Fruit fly (Drosophila melanogaster) whole organism, embryonic: ENCODE results near the gene SpdS.
A peak's percentile ranks its signal among the peaks of the same experiment; 100 is the strongest.

Experiments
- Abd-B ChIP-seq: fragments of 200-800 bp; sonication (Bioruptor generic); optimal IDR thresholded peaks from 2 replicates; lab custom pipeline; 2018; ENCODE audit warnings: missing biosample characterization, mild to moderate bottlenecking, missing genetic modification characterization, moderate library complexity
- B-H2 ChIP-seq: fragments of 200-800 bp; sonication (Bioruptor generic); optimal IDR thresholded peaks from 2 replicates; lab custom pipeline; 2018; ENCODE audit warnings: missing biosample characterization, mild to moderate bottlenecking, missing genetic modification characterization
- Blimp-1 ChIP-seq: fragments of 200-800 bp; sonication (Bioruptor generic); optimal IDR thresholded peaks from 3 replicates; lab custom pipeline; 2018; ENCODE audit warnings: missing biosample characterization, missing genetic modification characterization, mild to moderate bottlenecking, moderate library complexity, missing genetic modification reagents
- CG10462 ChIP-seq: fragments of 200-800 bp; sonication (Bioruptor generic); optimal IDR thresholded peaks from 2 replicates; lab custom pipeline; 2016; ENCODE audit warnings: missing biosample characterization, missing genetic modification characterization
- CG11398 ChIP-seq: fragments of 200-800 bp; sonication (Bioruptor generic); optimal IDR thresholded peaks from 2 replicates; lab custom pipeline; 2016; ENCODE audit warnings: missing biosample characterization, missing genetic modification characterization
- CG11456 ChIP-seq: fragments of 200-800 bp; sonication (Bioruptor generic); IDR thresholded peaks from 3 replicates; pipeline ENCODE4 v1.3.6; 2022; ENCODE audit warnings: missing biosample characterization, missing genetic modification characterization
- CG11504 ChIP-seq: fragments of 200-800 bp; sonication (Bioruptor generic); optimal IDR thresholded peaks from 3 replicates; lab custom pipeline; 2019; ENCODE audit warnings: missing biosample characterization, mild to moderate bottlenecking, missing genetic modification characterization, moderate library complexity
- CG11560 ChIP-seq: fragments of 200-800 bp; sonication (Bioruptor generic); IDR thresholded peaks from 3 replicates; pipeline ENCODE4 v1.3.6; 2022; ENCODE audit warnings: missing biosample characterization, missing genetic modification characterization
- CG13624 ChIP-seq: fragments of 200-800 bp; sonication (Bioruptor generic); optimal IDR thresholded peaks from 2 replicates; lab custom pipeline; 2016; ENCODE audit warnings: missing biosample characterization, missing genetic modification characterization
- CG14860 ChIP-seq: fragments of 200-800 bp; sonication (Bioruptor generic); IDR thresholded peaks from 3 replicates; pipeline ENCODE4 v1.3.6; 2022; ENCODE audit warnings: missing biosample characterization, missing genetic modification characterization; ENCODE audit not compliant: partially characterized antibody
- CG17912 ChIP-seq: fragments of 200-800 bp; sonication (Bioruptor generic); optimal IDR thresholded peaks from 2 replicates; lab custom pipeline; 2018; ENCODE audit warnings: missing biosample characterization, mild to moderate bottlenecking, missing genetic modification characterization
- CG30431 ChIP-seq: fragments of 200-800 bp; sonication (Bioruptor generic); optimal IDR thresholded peaks from 2 replicates; lab custom pipeline; 2017; ENCODE audit warnings: missing biosample characterization, missing genetic modification characterization
- CG31224 ChIP-seq: fragments of 200-800 bp; sonication (Bioruptor generic); IDR thresholded peaks from 2 replicates; pipeline ENCODE4 v1.3.6; 2022; ENCODE audit warnings: missing biosample characterization, missing genetic modification characterization
- CG4854 ChIP-seq: fragments of 200-800 bp; sonication (Bioruptor generic); optimal IDR thresholded peaks from 2 replicates; lab custom pipeline; 2016; ENCODE audit warnings: missing biosample characterization, missing genetic modification characterization, inconsistent platforms
- CG7786 ChIP-seq: fragments of 200-800 bp; sonication (Bioruptor generic); optimal IDR thresholded peaks from 2 replicates; lab custom pipeline; 2016; ENCODE audit warnings: missing biosample characterization, missing genetic modification characterization
- CG9215 ChIP-seq: fragments of 200-800 bp; sonication (Bioruptor generic); IDR thresholded peaks from 2 replicates; pipeline ENCODE4 v1.3.6; 2022; ENCODE audit warnings: missing biosample characterization, missing genetic modification characterization
- CG9797 ChIP-seq: fragments of 200-800 bp; sonication (Bioruptor generic); optimal IDR thresholded peaks from 3 replicates; lab custom pipeline; 2018; ENCODE audit warnings: missing biosample characterization, mild to moderate bottlenecking, missing genetic modification characterization
- Deaf1 ChIP-seq: fragments of 200-800 bp; optimal IDR thresholded peaks from 3 replicates; lab custom pipeline; 2019; ENCODE audit warnings: missing biosample characterization, mild to moderate bottlenecking, missing genetic modification characterization, moderate library complexity
- Ets65A ChIP-seq: fragments of 200-800 bp; sonication (Bioruptor generic); peaks from one replicate; lab custom pipeline; 2016; ENCODE audit warnings: missing biosample characterization, missing genetic modification characterization
- Ets97D ChIP-seq: fragments of 200-800 bp; sonication (Bioruptor generic); optimal IDR thresholded peaks from 3 replicates; lab custom pipeline; 2016; ENCODE audit warnings: missing biosample characterization, missing genetic modification characterization
- H15 ChIP-seq: fragments of 200-800 bp; sonication (Bioruptor generic); IDR thresholded peaks from 3 replicates; pipeline ENCODE4 v1.3.6; 2022; ENCODE audit warnings: missing biosample characterization, missing genetic modification characterization
- HLHmδ ChIP-seq: fragments of 200-800 bp; sonication (Bioruptor generic); optimal IDR thresholded peaks from 2 replicates; lab custom pipeline; 2018; ENCODE audit warnings: missing biosample characterization, mild to moderate bottlenecking, missing genetic modification characterization, moderate library complexity
- HmgZ ChIP-seq: fragments of 200-800 bp; sonication (Bioruptor generic); optimal IDR thresholded peaks from 2 replicates; lab custom pipeline; 2018; ENCODE audit warnings: missing biosample characterization, mild to moderate bottlenecking, missing genetic modification characterization
- Hsf ChIP-seq: fragments of 200-800 bp; sonication (Bioruptor generic); optimal IDR thresholded peaks from 3 replicates; lab custom pipeline; 2016; ENCODE audit warnings: missing biosample characterization, missing genetic modification characterization
- Kr ChIP-seq: fragments of 200-800 bp; sonication (Bioruptor generic); optimal IDR thresholded peaks from 2 replicates; lab custom pipeline; 2017; ENCODE audit warnings: missing biosample characterization, mild to moderate bottlenecking, missing genetic modification characterization
- Med ChIP-seq: fragments of 200-800 bp; sonication (Bioruptor generic); peaks from one replicate; lab custom pipeline; 2016; ENCODE audit warnings: missing biosample characterization, missing genetic modification characterization, mild to moderate bottlenecking, inconsistent platforms, moderate library complexity
- Nf-YB ChIP-seq: fragments of 200-800 bp; sonication (Bioruptor generic); optimal IDR thresholded peaks from 3 replicates; lab custom pipeline; 2019; ENCODE audit warnings: missing biosample characterization, mild to moderate bottlenecking, missing genetic modification characterization, moderate library complexity
- Poxn ChIP-seq: fragments of 200-800 bp; sonication (Bioruptor generic); IDR thresholded peaks from 2 replicates; pipeline ENCODE4 v1.3.6; 2022; ENCODE audit warnings: missing biosample characterization, missing genetic modification characterization
- Ptx1 ChIP-seq: fragments of 200-800 bp; sonication (Bioruptor generic); IDR thresholded peaks from 2 replicates; pipeline ENCODE4 v1.3.6; 2022; ENCODE audit warnings: missing biosample characterization, missing genetic modification characterization
- Ravus ChIP-seq: fragments of 200-800 bp; sonication (Bioruptor generic); IDR thresholded peaks from 2 replicates; pipeline ENCODE4 v1.3.6; 2022; ENCODE audit warnings: missing biosample characterization, missing genetic modification characterization
- Rx ChIP-seq: fragments of 200-800 bp; sonication (Bioruptor generic); IDR thresholded peaks from 2 replicates; pipeline ENCODE4 v1.3.6; 2022; ENCODE audit warnings: missing biosample characterization, missing genetic modification characterization
- Sox102F ChIP-seq: fragments of 200-800 bp; sonication (Bioruptor generic); optimal IDR thresholded peaks from 2 replicates; lab custom pipeline; 2018; ENCODE audit warnings: missing biosample characterization, mild to moderate bottlenecking, missing genetic modification characterization, moderate library complexity
- Ssrp ChIP-seq: fragments of 200-800 bp; sonication (Bioruptor generic); optimal IDR thresholded peaks from 2 replicates; lab custom pipeline; 2018; ENCODE audit warnings: missing biosample characterization, mild to moderate bottlenecking, missing genetic modification characterization, moderate library complexity
- al ChIP-seq: fragments of 200-800 bp; sonication (Bioruptor generic); IDR thresholded peaks from 2 replicates; pipeline ENCODE4 v1.3.6; 2022; ENCODE audit warnings: missing biosample characterization, missing genetic modification characterization
- corto ChIP-seq: fragments of 200-800 bp; sonication (Bioruptor generic); optimal IDR thresholded peaks from 2 replicates; lab custom pipeline; 2016; ENCODE audit warnings: missing biosample characterization, mild to moderate bottlenecking, missing genetic modification characterization, moderate library complexity
- disco-r ChIP-seq: fragments of 200-800 bp; sonication (Bioruptor generic); optimal IDR thresholded peaks from 2 replicates; lab custom pipeline; 2016; ENCODE audit warnings: missing biosample characterization, missing genetic modification characterization
- fru ChIP-seq: fragments of >200 bp; optimal IDR thresholded peaks from 2 replicates; lab custom pipeline; 2017
- fu2 ChIP-seq: fragments of 200-800 bp; sonication (Bioruptor generic); optimal IDR thresholded peaks from 2 replicates; lab custom pipeline; 2016; ENCODE audit warnings: missing biosample characterization, missing genetic modification characterization
- gem ChIP-seq: fragments of 200-800 bp; sonication (Bioruptor generic); optimal IDR thresholded peaks from 2 replicates; lab custom pipeline; 2019; ENCODE audit warnings: missing biosample characterization, mild to moderate bottlenecking, missing genetic modification characterization, moderate library complexity
- ham ChIP-seq: fragments of 200-800 bp; sonication (Bioruptor generic); IDR thresholded peaks from 2 replicates; pipeline ENCODE4 v1.3.6; 2022; ENCODE audit warnings: missing biosample characterization, missing genetic modification characterization
- hkb ChIP-seq, 2 experiments: fragments of 200-800 bp in 1 of 2; fragments of >200 bp in 1 of 2; sonication (Bioruptor generic) in 1 of 2; IDR thresholded peaks in 1 of 2; optimal IDR thresholded peaks in 1 of 2; 2 replicates each; pipeline versions ENCODE4 v1.3.6 to Lab custom; 2017 to 2022; ENCODE audit warnings: missing biosample characterization in 1 of 2, missing genetic modification characterization in 1 of 2
- insv ChIP-seq, 2 experiments: fragments of 200-800 bp; sonication (Bioruptor generic); optimal IDR thresholded peaks; 3 replicates each; lab custom pipeline; 2016 to 2018; ENCODE audit warnings: missing biosample characterization in 2 of 2, missing genetic modification characterization in 2 of 2
- p53 ChIP-seq: fragments of 200-800 bp; sonication (Bioruptor generic); optimal IDR thresholded peaks from 2 replicates; lab custom pipeline; 2016; ENCODE audit warnings: missing biosample characterization, missing genetic modification characterization
- psq ChIP-seq: fragments of 200-800 bp; sonication (Bioruptor generic); optimal IDR thresholded peaks from 2 replicates; lab custom pipeline; 2017; ENCODE audit warnings: missing biosample characterization, missing genetic modification characterization
- salm ChIP-seq: fragments of 200-800 bp; sonication (Bioruptor generic); optimal IDR thresholded peaks from 2 replicates; lab custom pipeline; 2018; ENCODE audit warnings: missing biosample characterization, mild to moderate bottlenecking, missing genetic modification characterization
- scrt ChIP-seq: fragments of 200-800 bp; sonication (Bioruptor generic); optimal IDR thresholded peaks from 2 replicates; lab custom pipeline; 2018; ENCODE audit warnings: missing biosample characterization, mild to moderate bottlenecking, missing genetic modification characterization, moderate library complexity
- sens ChIP-seq: fragments of 200-800 bp; sonication (Bioruptor generic); peaks from one replicate; lab custom pipeline; 2016; ENCODE audit warnings: missing biosample characterization, missing genetic modification characterization
- sisA ChIP-seq: fragments of 200-800 bp; sonication (Bioruptor generic); IDR thresholded peaks from 2 replicates; pipeline ENCODE4 v1.3.6; 2022; ENCODE audit warnings: missing biosample characterization, missing genetic modification characterization
- sug ChIP-seq: fragments of 200-800 bp; optimal IDR thresholded peaks from 2 replicates; lab custom pipeline; 2019; ENCODE audit warnings: missing biosample characterization, mild to moderate bottlenecking, missing genetic modification characterization, moderate library complexity
- unc-4 ChIP-seq: fragments of 200-800 bp; sonication (Bioruptor generic); IDR thresholded peaks from 2 replicates; pipeline ENCODE4 v1.3.6; 2022; ENCODE audit warnings: missing biosample characterization, missing genetic modification characterization; ENCODE audit not compliant: partially characterized antibody

Gene SpdS

DNA sequence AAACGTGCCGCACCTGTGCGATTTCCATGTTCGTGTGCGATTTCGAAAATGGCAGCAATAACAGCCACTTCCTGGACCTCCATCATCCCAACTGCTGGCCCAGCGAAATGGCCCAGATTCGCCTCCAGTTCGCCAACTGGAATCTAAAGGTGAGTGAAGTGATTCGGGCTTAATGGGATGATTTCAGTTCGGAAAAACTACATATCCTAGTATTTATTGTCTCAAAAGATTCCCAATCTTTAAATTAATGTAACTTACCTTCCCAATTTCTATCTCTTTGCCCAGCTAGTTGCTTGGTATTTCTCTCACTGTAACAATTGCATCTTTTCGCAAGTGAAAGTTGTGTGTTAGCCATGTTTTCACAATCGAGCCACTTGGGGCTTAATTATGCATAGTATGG is 49.5 kb upstream of the SpdS start:
- TF ChIP-seq CG14860 (GFP tag; lab: Robert Waterston, UW), result no peak
- no peak for TF ChIP-seq CG11560
- TF ChIP-seq hkb (optimal IDR thresholded peaks at IDR 0.05; lab: Kevin White, UChicago), result no peak
- no peak for TF ChIP-seq hkb (GFP tag; IDR thresholded peaks at IDR 0.05; lab: Robert Waterston, UW)
- TF ChIP-seq ham (GFP tag; lab: Robert Waterston, UW), result no peak
- no peak for TF ChIP-seq CG7786 (GFP tag; lab: Kevin White, UChicago)
- no peak for TF ChIP-seq unc-4
- TF ChIP-seq fu2 (GFP tag; lab: Kevin White, UChicago), result no peak
- TF ChIP-seq corto (GFP tag; lab: Kevin White, UChicago), result no peak
- TF ChIP-seq Ets65A (GFP tag; lab: Kevin White, UChicago), result no peak
- no peak for TF ChIP-seq Ssrp (tag; lab: Kevin White, UChicago)
- no peak for TF ChIP-seq H15 (GFP tag; lab: Robert Waterston, UW)
- TF ChIP-seq salm (tag; lab: Kevin White, UChicago), result no peak
- no peak for TF ChIP-seq scrt
- no peak for TF ChIP-seq CG11456 (GFP tag; lab: Robert Waterston, UW)
- TF ChIP-seq CG10462 (GFP tag; lab: Kevin White, UChicago), result no peak
- no peak for TF ChIP-seq HmgZ (tag; lab: Kevin White, UChicago)

DNA sequence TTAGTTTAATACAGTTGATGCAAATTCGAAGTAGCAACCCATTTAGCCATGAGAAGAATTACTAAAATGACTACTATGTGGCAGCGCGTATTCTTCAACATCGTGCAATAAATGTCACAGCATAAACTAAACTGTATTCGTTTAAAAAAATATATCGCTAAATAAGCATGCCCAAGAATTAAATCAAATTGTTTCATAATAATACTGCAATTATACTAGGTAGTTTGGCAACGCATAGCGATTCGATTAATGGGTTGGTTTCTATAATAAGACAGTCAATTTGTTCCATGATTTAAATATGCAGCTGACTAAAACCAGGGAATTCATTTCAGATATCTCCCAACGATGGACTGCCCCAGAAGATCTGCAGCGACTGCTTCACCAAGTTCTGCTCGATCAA is 48.3 kb upstream of the SpdS start, which contains the start of gene CG33654:
CG33654 (minus strand) TSS at position 101 of the 400 bp plus-strand sequence.
- TF ChIP-seq al (GFP tag; lab: Robert Waterston, UW) (no peak), Deaf1 (no peak), Poxn (GFP tag; lab: Robert Waterston, UW) (no peak), gem (no peak), CG30431 (no peak), sug (no peak), CG31224 (GFP tag; lab: Robert Waterston, UW) (no peak), B-H2 (GFP tag; lab: Kevin White, UChicago) (no peak), p53 (no peak), CG11504 (no peak), sisA (GFP tag; lab: Robert Waterston, UW) (no peak), Nf-YB (GFP tag; lab: Kevin White, UChicago) (no peak), CG11398 (GFP tag; lab: Kevin White, UChicago) (no peak), HLHmδ (GFP tag; lab: Kevin White, UChicago) (no peak)

DNA sequence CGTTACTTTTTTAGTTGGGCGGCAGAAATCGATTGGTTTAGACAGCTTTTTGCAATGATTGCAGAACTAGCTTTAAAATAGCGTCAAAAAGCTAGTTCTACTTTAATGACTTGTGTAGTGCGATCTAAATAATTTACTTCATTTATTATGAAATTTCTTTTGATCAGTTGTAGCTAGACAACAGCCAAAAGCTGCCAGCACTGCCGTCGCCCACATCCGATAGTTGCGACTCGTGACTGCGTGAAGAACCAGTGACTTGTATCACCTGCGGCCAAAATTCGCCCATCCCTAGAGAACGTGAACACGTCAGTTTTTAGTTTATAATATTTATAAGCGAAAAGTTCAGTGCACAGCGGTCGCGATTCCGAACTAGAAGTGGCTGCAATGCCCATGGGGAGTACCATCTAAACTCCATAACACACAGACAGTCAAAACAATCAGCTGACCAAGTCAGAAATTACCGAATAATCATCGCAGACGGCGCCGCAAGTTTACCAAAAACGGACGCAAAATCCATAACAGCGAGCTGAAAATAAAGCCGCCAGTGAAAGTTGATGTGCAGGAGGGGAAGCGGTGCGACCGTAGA is 44.7 kb upstream of the SpdS start, which contains the start of gene P58IPK:
P58IPK (plus strand) TSS at position 280 of the 586 bp plus-strand sequence.
- TF ChIP-seq Hsf (GFP tag; lab: Kevin White, UChicago) (peak; percentile 66), CG9215 (peak; percentile 65), Deaf1 (no peak), Kr (GFP tag; lab: Kevin White, UChicago) (no peak), psq (GFP tag; lab: Kevin White, UChicago) (no peak), CG4854 (peak; percentile 33), CG17912 (GFP tag; lab: Kevin White, UChicago) (no peak), insv (GFP tag; optimal IDR thresholded peaks at IDR 0.05; lab: Kevin White, UChicago) (no peak), CG10462 (GFP tag; lab: Kevin White, UChicago) (peak; percentile 34), Ets97D (GFP tag; lab: Kevin White, UChicago) (peak; percentile 90), disco-r (GFP tag; lab: Kevin White, UChicago) (peak; percentile 10), CG9797 (GFP tag; lab: Kevin White, UChicago) (peak; percentile 49), CG13624 (GFP tag; lab: Kevin White, UChicago) (peak; percentile 85), Med (GFP tag; lab: Kevin White, UChicago) (peak; percentile 97), Blimp-1 (GFP tag; lab: Kevin White, UChicago) (peak; percentile 49), Ravus (GFP tag; lab: Robert Waterston, UW) (no peak; the same call in 1 of the 2 replicates), Ptx1 (GFP tag; lab: Robert Waterston, UW) (peak; percentile 52), fru (lab: Kevin White, UChicago) (no peak), sens (peak; percentile 91), Rx (peak; percentile 64; the same call in 1 of the 2 replicates), Sox102F (no peak), Abd-B (GFP tag; lab: Kevin White, UChicago) (peak; percentile 53)
